Worm (Caenorhabditis elegans): ENCODE measurements around the gene amt-4.

ce11 chrX:4526412-4526811 lies 38.7 kb upstream of the amt-4 start:
- TF ChIP-seq ama-1 (optimal IDR thresholded peaks at IDR 0.05): peak; percentile 36
- no peak for TF ChIP-seq skn-1 (tag; optimal IDR thresholded peaks at IDR 0.05)
- no peak for TF ChIP-seq sea-2 (GFP tag; optimal IDR thresholded peaks at IDR 0.05)
- TF ChIP-seq nfya-1 (tag; optimal IDR thresholded peaks at IDR 0.05; ENCODE audit: insufficient read depth): no peak

All from whole organism, L3 larva.